Fruit fly (Drosophila melanogaster): ENCODE data around the gene CG12213.

Gene CG12213

DNA sequence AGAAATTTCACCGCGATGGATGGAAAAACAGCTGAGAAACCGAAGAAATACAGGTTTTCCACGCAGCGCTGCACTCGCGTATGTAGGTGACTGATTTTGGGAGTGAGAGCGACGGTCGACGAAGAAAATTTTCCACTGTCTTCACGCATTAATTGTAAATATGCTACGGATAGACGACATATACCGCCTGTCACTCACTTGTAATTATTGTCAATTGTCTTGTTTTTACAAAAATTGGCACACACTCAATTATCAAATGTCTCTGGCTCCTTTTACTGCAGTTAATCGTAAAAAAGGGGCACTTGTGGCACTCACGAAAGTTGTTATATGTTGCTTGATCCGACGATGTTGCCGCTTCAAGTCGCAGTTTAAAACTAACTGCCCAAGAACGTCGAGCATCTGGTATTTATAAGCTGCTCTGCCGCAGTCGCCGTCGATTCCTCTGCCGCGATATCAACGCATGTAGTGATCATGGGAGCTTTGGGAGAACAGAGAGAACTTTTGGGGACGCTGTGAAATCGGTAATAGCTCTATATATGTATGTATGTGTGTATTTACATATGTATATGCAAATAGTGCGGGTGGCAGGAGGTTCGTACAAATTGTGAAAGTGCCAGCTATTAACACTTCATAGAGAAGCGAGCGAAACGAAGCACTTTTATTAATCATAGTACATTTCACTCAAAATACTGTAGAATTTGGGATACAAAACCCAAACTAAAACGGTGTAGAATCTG, 25.6 kb upstream of the CG12213 start, which contains the start of gene mfas (continued):
- TF ChIP-seq CG15479 (GFP tag; optimal IDR thresholded peaks at IDR 0.05) (no peak), CG2202 (tag; optimal IDR thresholded peaks at IDR 0.05) (no peak), sob (GFP tag; IDR thresholded peaks at IDR 0.05) (no peak), z (GFP tag; IDR thresholded peaks at IDR 0.05) (no peak), Awh (GFP tag; IDR thresholded peaks at IDR 0.05) (0 out of 2 replicates have a peak, but pooled peaks have one; percentile 31), cad (GFP tag; optimal IDR thresholded peaks at IDR 0.05) (no peak), CG3163 (GFP tag; optimal IDR thresholded peaks at IDR 0.05) (peak; percentile 32), nom (GFP tag; optimal IDR thresholded peaks at IDR 0.05) (peak; percentile 23), GATAe (GFP tag; conservative IDR thresholded peaks at IDR 0.05) (no peak), CG6791 (GFP tag; IDR thresholded peaks at IDR 0.05; ENCODE audit: partially characterized antibody) (peak; percentile 34; the same call in 1 of the 3 replicates), tin (GFP tag; optimal IDR thresholded peaks at IDR 0.05) (no peak), CG4360 (GFP tag; IDR thresholded peaks at IDR 0.05) (no peak), eyg (GFP tag; optimal IDR thresholded peaks at IDR 0.05) (no peak), grn (GFP tag; optimal IDR thresholded peaks at IDR 0.05) (no peak), B-H1 (GFP tag; IDR thresholded peaks at IDR 0.05) (no peak), CG6683 (GFP tag; optimal IDR thresholded peaks at IDR 0.05) (no peak), CG9609 (GFP tag; optimal IDR thresholded peaks at IDR 0.05) (no peak), CG17802 (tag; optimal IDR thresholded peaks at IDR 0.05) (no peak), cwo (GFP tag; optimal IDR thresholded peaks at IDR 0.05) (no peak), CG6254 (GFP tag; optimal IDR thresholded peaks at IDR 0.05) (no peak), Antp (GFP tag; optimal IDR thresholded peaks at IDR 0.05) (no peak), caup (GFP tag; optimal IDR thresholded peaks at IDR 0.05; ENCODE audit: severe bottlenecking) (peak; percentile 23), CG9876 (GFP tag; optimal IDR thresholded peaks at IDR 0.05) (no peak), D19B (GFP tag; optimal IDR thresholded peaks at IDR 0.05) (no peak), CG3407 (GFP tag; optimal IDR thresholded peaks at IDR 0.05) (peak; percentile 23), Side (GFP tag; optimal IDR thresholded peaks at IDR 0.05) (peak; percentile 19), dmrt11E (tag; optimal IDR thresholded peaks at IDR 0.05) (no peak), insv (GFP tag; optimal IDR thresholded peaks at IDR 0.05) (no peak), abd-A (tag; optimal IDR thresholded peaks at IDR 0.05) (no peak), Abd-B (GFP tag; optimal IDR thresholded peaks at IDR 0.05) (no peak), HLH4C (GFP tag; IDR thresholded peaks at IDR 0.05; ENCODE audit: partially characterized antibody) (peak; percentile 36; the same call in 1 of the 3 replicates), CG12391 (tag; optimal IDR thresholded peaks at IDR 0.05) (no peak), CG17186 (GFP tag; optimal IDR thresholded peaks at IDR 0.05) (no peak), fu2 (GFP tag; optimal IDR thresholded peaks at IDR 0.05) (no peak), psq (GFP tag; optimal IDR thresholded peaks at IDR 0.05) (no peak), sd (tag; optimal IDR thresholded peaks at IDR 0.05) (no peak), Bgb (GFP tag; IDR thresholded peaks at IDR 0.05; ENCODE audit: partially characterized antibody) (peak; percentile 7; the same call in 1 of the 2 replicates), CG17912 (GFP tag; optimal IDR thresholded peaks at IDR 0.05) (peak; percentile 70), CG16813 (GFP tag; IDR thresholded peaks at IDR 0.05; ENCODE audit: partially characterized antibody) (no peak), Pdp1 (GFP tag; optimal IDR thresholded peaks at IDR 0.05) (peak in 1 of 2 experiments; percentile 10), sim (GFP tag; IDR thresholded peaks at IDR 0.05) (no peak), sr (GFP tag; IDR thresholded peaks at IDR 0.05) (no peak), CG30020 (tag; optimal IDR thresholded peaks at IDR 0.05) (no peak), dm (GFP tag; optimal IDR thresholded peaks at IDR 0.05) (no peak), Dek (tag; optimal IDR thresholded peaks at IDR 0.05) (no peak), CG7357 (GFP tag; IDR thresholded peaks at IDR 0.05) (no peak), her (GFP tag; optimal IDR thresholded peaks at IDR 0.05) (no peak), bcd (GFP tag; optimal IDR thresholded peaks at IDR 0.05) (no peak), E2f1 (GFP tag; IDR thresholded peaks at IDR 0.05) (no peak)
